Worm (Caenorhabditis elegans) whole organism, mixed stage, embryonic: ENCODE measurements around the gene algn-8.
"Not testable (repeated sequence)": the region's sequence is repeated elsewhere in the genome, so short reads cannot be mapped to it uniquely, and the experiment has no call there.

Experiments
- M03D4.4 ChIP-seq: sonication (generic microtip); optimal IDR thresholded peaks from 2 replicates; lab custom pipeline; 2017; ENCODE audit warnings: mild to moderate bottlenecking, missing genetic modification characterization, missing compliant biosample characterization
- bed-3 ChIP-seq: fragments of 200-800 bp; sonication (Bioruptor generic); optimal IDR thresholded peaks from 3 replicates; lab custom pipeline; 2018; ENCODE audit warnings: mild to moderate bottlenecking, missing genetic modification characterization, moderate library complexity, missing compliant biosample characterization
- blmp-1 ChIP-seq: fragments of 150-350 bp; optimal IDR thresholded peaks from 2 replicates; lab custom pipeline; 2014; ENCODE audit warnings: missing biosample characterization, missing genetic modification characterization
- ceh-39 ChIP-seq: fragments of 150-350 bp; optimal IDR thresholded peaks from 2 replicates; lab custom pipeline; 2014; ENCODE audit warnings: missing biosample characterization, missing genetic modification characterization
- ceh-43 ChIP-seq: fragments of 200-800 bp; sonication (Bioruptor generic); optimal IDR thresholded peaks from 2 replicates; lab custom pipeline; 2018; ENCODE audit warnings: mild to moderate bottlenecking, missing genetic modification characterization, moderate library complexity, missing compliant biosample characterization
- ceh-83 ChIP-seq: fragments of 200-800 bp; sonication (Bioruptor generic); optimal IDR thresholded peaks from 2 replicates; lab custom pipeline; 2018; ENCODE audit warnings: mild to moderate bottlenecking, missing genetic modification characterization, missing compliant biosample characterization
- cnd-1 ChIP-seq: fragments of 200-800 bp; sonication (Bioruptor generic); optimal IDR thresholded peaks from 2 replicates; lab custom pipeline; 2018; ENCODE audit warnings: mild to moderate bottlenecking, missing genetic modification characterization, missing compliant biosample characterization
- drap-1 ChIP-seq: fragments of 200-800 bp; sonication (Bioruptor generic); optimal IDR thresholded peaks from 3 replicates; lab custom pipeline; 2018; ENCODE audit warnings: mild to moderate bottlenecking, missing genetic modification characterization, missing compliant biosample characterization
- elt-1 ChIP-seq: sonication (generic microtip); optimal IDR thresholded peaks from 2 replicates; lab custom pipeline; 2017; ENCODE audit warnings: missing genetic modification characterization, mild to moderate bottlenecking, missing compliant biosample characterization, antibody characterized with exemption, moderate library complexity, borderline replicate concordance; ENCODE audit not compliant: insufficient read depth
- elt-3 ChIP-seq: fragments of 150-350 bp; optimal IDR thresholded peaks from 2 replicates; lab custom pipeline; 2014; ENCODE audit warnings: missing biosample characterization, missing genetic modification characterization
- flh-1 ChIP-seq: fragments of 200-800 bp; sonication (Bioruptor generic); optimal IDR thresholded peaks from 2 replicates; lab custom pipeline; 2018; ENCODE audit warnings: mild to moderate bottlenecking, missing genetic modification characterization, moderate library complexity, missing compliant biosample characterization
- ham-2 ChIP-seq: fragments of 200-800 bp; sonication (Bioruptor generic); optimal IDR thresholded peaks from 2 replicates; lab custom pipeline; 2018; ENCODE audit warnings: mild to moderate bottlenecking, missing genetic modification characterization, missing compliant biosample characterization
- hlh-1 ChIP-seq: fragments of 150-350 bp; optimal IDR thresholded peaks from 2 replicates; lab custom pipeline; 2014; ENCODE audit warnings: missing biosample characterization, missing genetic modification reagents, missing genetic modification characterization
- lin-32 ChIP-seq: fragments of 200-800 bp; sonication (Bioruptor generic); optimal IDR thresholded peaks from 2 replicates; lab custom pipeline; 2018; ENCODE audit warnings: mild to moderate bottlenecking, missing genetic modification characterization, missing compliant biosample characterization
- lsy-2 ChIP-seq: fragments of 150-350 bp; optimal IDR thresholded peaks from 2 replicates; lab custom pipeline; 2014; ENCODE audit warnings: missing biosample characterization, missing genetic modification characterization
- mab-5 ChIP-seq: fragments of 150-350 bp; optimal IDR thresholded peaks from 2 replicates; lab custom pipeline; 2014; ENCODE audit warnings: missing biosample characterization, missing genetic modification characterization
- mep-1 ChIP-seq: fragments of 150-350 bp; optimal IDR thresholded peaks from 2 replicates; lab custom pipeline; 2017; ENCODE audit warnings: missing biosample characterization, missing genetic modification reagents, missing genetic modification characterization, inconsistent platforms
- mls-2 ChIP-seq: sonication (generic microtip); optimal IDR thresholded peaks from 2 replicates; lab custom pipeline; 2016; ENCODE audit warnings: mild to moderate bottlenecking, missing genetic modification characterization, moderate library complexity, missing compliant biosample characterization
- nhr-2 ChIP-seq: fragments of 150-350 bp; optimal IDR thresholded peaks from 2 replicates; lab custom pipeline; 2014; ENCODE audit warnings: missing biosample characterization, missing genetic modification characterization
- nhr-237 ChIP-seq: fragments of 150-350 bp; optimal IDR thresholded peaks from 2 replicates; lab custom pipeline; 2014; ENCODE audit warnings: missing biosample characterization, missing genetic modification characterization
- nhr-28 ChIP-seq: fragments of 150-350 bp; optimal IDR thresholded peaks from 2 replicates; lab custom pipeline; 2014; ENCODE audit warnings: missing biosample characterization, missing genetic modification characterization
- pha-4 ChIP-seq: fragments of 150-350 bp; optimal IDR thresholded peaks from 2 replicates; lab custom pipeline; 2018; ENCODE audit warnings: missing biosample characterization, missing genetic modification reagents, missing genetic modification characterization
- sem-2 ChIP-seq: fragments of 200-800 bp; sonication (Bioruptor generic); optimal IDR thresholded peaks from 2 replicates; lab custom pipeline; 2018; ENCODE audit warnings: mild to moderate bottlenecking, missing genetic modification characterization, missing compliant biosample characterization
- snpc-4 ChIP-seq: fragments of 150-350 bp; optimal IDR thresholded peaks from 2 replicates; lab custom pipeline; 2014; ENCODE audit warnings: missing biosample characterization, missing genetic modification characterization
- sptf-1 ChIP-seq: sonication (generic microtip); optimal IDR thresholded peaks from 2 replicates; lab custom pipeline; 2017; ENCODE audit warnings: mild to moderate bottlenecking, missing genetic modification characterization, moderate library complexity, missing compliant biosample characterization
- tbx-8 ChIP-seq: fragments of 200-800 bp; sonication (Bioruptor generic); optimal IDR thresholded peaks from 2 replicates; lab custom pipeline; 2018; ENCODE audit warnings: mild to moderate bottlenecking, missing genetic modification characterization, moderate library complexity, missing compliant biosample characterization
- unc-120 ChIP-seq: sonication (generic microtip); optimal IDR thresholded peaks from 2 replicates; lab custom pipeline; 2017; ENCODE audit warnings: missing genetic modification characterization, missing compliant biosample characterization; ENCODE audit not compliant: poor library complexity, severe bottlenecking
- zip-8 ChIP-seq: fragments of 150-350 bp; optimal IDR thresholded peaks from 2 replicates; lab custom pipeline; 2014; ENCODE audit warnings: missing biosample characterization, missing genetic modification characterization
- ztf-11 ChIP-seq: fragments of 150-350 bp; optimal IDR thresholded peaks from 2 replicates; lab custom pipeline; 2014; ENCODE audit warnings: missing biosample characterization, missing genetic modification characterization

algn-8 gene

ce11 chrII:9871061-9871460 lies 15.2 kb downstream of the algn-8 start, which contains the start of gene chil-7:
Gene chil-7, minus strand, starts transcription at chrII:9871172.
- TF ChIP-seq pha-4 (no peak), cnd-1 (tag; lab: Kevin White, UChicago) (no peak), M03D4.4 (tag; lab: Kevin White, UChicago) (no peak), ham-2 (GFP tag; lab: Kevin White, UChicago) (no peak), nhr-237 (tag; lab: Kevin White, UChicago) (no peak), mls-2 (no peak), ceh-83 (no peak), drap-1 (GFP tag; lab: Kevin White, UChicago) (no peak), snpc-4 (no peak), ztf-11 (tag; lab: Kevin White, UChicago) (no peak), mab-5 (tag; lab: Kevin White, UChicago) (no peak), blmp-1 (tag; lab: Kevin White, UChicago) (no peak), unc-120 (tag; lab: Kevin White, UChicago) (no peak), ceh-43 (GFP tag; lab: Kevin White, UChicago) (no peak), elt-3 (no peak), ceh-39 (tag; lab: Kevin White, UChicago) (no peak), nhr-28 (tag; lab: Kevin White, UChicago) (no peak), zip-8 (tag; lab: Kevin White, UChicago) (no peak)
- TF ChIP-seq, all 35 proteins: peak for 0

DNA sequence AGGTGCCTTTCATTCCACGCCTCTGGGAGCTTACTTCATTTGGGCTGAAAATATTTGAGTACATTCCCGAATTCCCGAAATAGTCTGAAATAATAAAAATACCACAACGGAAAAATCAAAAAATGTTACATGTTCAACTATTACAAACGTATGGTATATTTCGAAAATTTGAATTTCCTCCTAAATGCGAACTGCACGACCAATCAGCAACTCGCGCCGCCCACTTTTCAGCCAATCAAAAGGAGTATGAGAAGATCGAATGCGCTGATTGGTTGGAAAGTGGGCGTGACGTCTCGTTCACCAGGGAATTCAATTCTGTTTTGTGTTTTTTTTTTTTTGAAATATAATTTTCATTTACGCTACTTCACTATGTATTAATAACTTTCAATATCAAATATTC lies 17.5 kb downstream of the algn-8 start, which contains the start of gene old-1:
old-1 (minus strand) TSS at position 50 of the 400 bp plus-strand sequence.
- TF ChIP-seq elt-1 (tag; lab: Kevin White, UChicago) (no peak), sptf-1 (tag; lab: Kevin White, UChicago) (no peak), tbx-8 (no peak), drap-1 (GFP tag; lab: Kevin White, UChicago) (no peak)
- TF ChIP-seq, all 35 proteins: peak for 0

DNA sequence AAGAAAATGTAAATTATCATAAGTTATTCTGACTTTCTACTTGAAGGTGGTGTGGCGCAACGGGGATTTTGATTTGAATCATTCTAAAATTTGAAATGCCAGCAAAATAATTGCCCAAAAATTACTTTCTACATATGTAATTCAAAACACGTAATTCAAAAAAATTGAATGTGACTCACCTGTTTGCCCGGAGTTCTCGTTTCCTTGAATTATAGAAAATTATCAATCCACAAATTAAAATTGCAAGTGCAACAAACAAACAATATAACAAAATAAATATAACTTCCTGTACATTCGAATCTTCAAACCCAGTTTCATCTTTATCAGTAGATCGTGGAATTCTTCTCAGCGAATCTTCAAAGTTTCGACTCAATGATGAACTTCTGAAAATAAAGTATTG lies 18.0 kb downstream of the algn-8 start:
- TF ChIP-seq mep-1, result no peak
- TF ChIP-seq elt-3, result no peak
- no peak for TF ChIP-seq mab-5 (tag; lab: Kevin White, UChicago)
- TF ChIP-seq lsy-2 (tag; lab: Kevin White, UChicago), result no peak
- no peak for TF ChIP-seq mls-2
- no peak for TF ChIP-seq flh-1 (GFP tag; lab: Kevin White, UChicago)
- no peak for TF ChIP-seq nhr-2 (tag; lab: Kevin White, UChicago)
- no peak for TF ChIP-seq ham-2 (GFP tag; lab: Kevin White, UChicago)
- no peak for TF ChIP-seq pha-4
- TF ChIP-seq lin-32 (GFP tag; lab: Kevin White, UChicago), result no peak
- no peak for TF ChIP-seq drap-1 (GFP tag; lab: Kevin White, UChicago)

- not testable (repeated sequence) for TF ChIP-seq cnd-1 (tag; lab: Kevin White, UChicago); ceh-39 (tag; lab: Kevin White, UChicago); mls-2
These were observed 19.9 kb downstream of the algn-8 start, which contains the start of gene chil-1 for ce11 chrII:9866378-9866777. Gene chil-1, minus strand, starts transcription at chrII:9866478.

- TF ChIP-seq mls-2 (no peak), elt-3 (no peak), unc-120 (tag; lab: Kevin White, UChicago) (no peak), ztf-11 (tag; lab: Kevin White, UChicago) (no peak), drap-1 (GFP tag; lab: Kevin White, UChicago) (no peak), bed-3 (GFP tag; lab: Kevin White, UChicago) (no peak), cnd-1 (tag; lab: Kevin White, UChicago) (no peak), tbx-8 (no peak), ceh-39 (tag; lab: Kevin White, UChicago) (no peak), hlh-1 (no peak), M03D4.4 (tag; lab: Kevin White, UChicago) (no peak), lin-32 (GFP tag; lab: Kevin White, UChicago) (no peak), sem-2 (GFP tag; lab: Kevin White, UChicago) (no peak), mep-1 (no peak), ceh-83 (no peak)
- TF ChIP-seq, all 35 proteins: peak for 0
These were observed 24.1 kb downstream of the algn-8 start, which contains the start of gene C08H9.18 for ce11 chrII:9862147-9862546. Gene C08H9.18, minus strand, starts transcription at chrII:9862247.
